Fruit fly (Drosophila melanogaster): ENCODE measurements around the gene mEFG1.

The mEFG1 gene

dm6 chr2L:7222829-7223272 lies at the start of gene mEFG1:
Gene mEFG1 (minus strand): TSS chr2L:7223081.
- TF ChIP-seq Rel (GFP tag; optimal IDR thresholded peaks at IDR 0.05) (no peak), Rel (tag; optimal IDR thresholded peaks at IDR 0.05) (no peak), dl (GFP tag; optimal IDR thresholded peaks at IDR 0.05; ENCODE audit: insufficient read depth in 1 of 2, partially characterized antibody in 2 of 2) (no peak), usp (GFP tag; optimal IDR thresholded peaks at IDR 0.05) (no peak), rgr (GFP tag; optimal IDR thresholded peaks at IDR 0.05) (no peak), h (GFP tag; optimal IDR thresholded peaks at IDR 0.05) (no peak), CG32264 (GFP tag; optimal IDR thresholded peaks at IDR 0.05) (no peak), foxo (GFP tag; optimal IDR thresholded peaks at IDR 0.05) (no peak), Dfd (GFP tag; optimal IDR thresholded peaks at IDR 0.05) (no peak), CrebA (GFP tag; optimal IDR thresholded peaks at IDR 0.05; ENCODE audit: borderline replicate concordance) (no peak)

DNA sequence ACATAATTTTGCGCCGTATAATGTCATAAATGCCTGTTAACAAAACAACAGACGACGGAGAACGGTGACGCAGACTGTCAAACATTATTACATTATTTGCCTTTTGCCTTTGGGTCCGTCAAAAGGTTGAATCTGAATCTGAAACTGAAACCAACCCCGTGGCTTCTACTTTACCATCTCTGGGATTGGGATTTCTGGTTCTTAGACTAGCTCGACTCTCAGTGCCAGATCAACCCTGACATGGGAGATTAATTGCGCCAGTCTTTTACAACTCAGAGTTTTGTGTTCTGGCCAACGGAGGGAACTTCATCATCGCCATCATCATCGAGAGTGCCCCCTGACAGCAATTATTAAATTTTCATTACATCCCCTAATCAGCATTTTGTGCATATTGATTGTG lies 49.6 kb upstream of the mEFG1 start:
- no peak for TF ChIP-seq lola (GFP tag; optimal IDR thresholded peaks at IDR 0.05)
- TF ChIP-seq Dif (GFP tag; optimal IDR thresholded peaks at IDR 0.05; ENCODE audit: partially characterized antibody), result no peak
- no peak for TF ChIP-seq Myc (optimal IDR thresholded peaks at IDR 0.05)
- TF ChIP-seq pan (optimal IDR thresholded peaks at IDR 0.05), result no peak
- TF ChIP-seq Dfd (GFP tag; optimal IDR thresholded peaks at IDR 0.05), result no peak
- TF ChIP-seq Hr78 (GFP tag; optimal IDR thresholded peaks at IDR 0.05), result no peak
- no peak for TF ChIP-seq N (GFP tag; optimal IDR thresholded peaks at IDR 0.05)
- no peak for TF ChIP-seq usp (GFP tag; optimal IDR thresholded peaks at IDR 0.05)

DNA sequence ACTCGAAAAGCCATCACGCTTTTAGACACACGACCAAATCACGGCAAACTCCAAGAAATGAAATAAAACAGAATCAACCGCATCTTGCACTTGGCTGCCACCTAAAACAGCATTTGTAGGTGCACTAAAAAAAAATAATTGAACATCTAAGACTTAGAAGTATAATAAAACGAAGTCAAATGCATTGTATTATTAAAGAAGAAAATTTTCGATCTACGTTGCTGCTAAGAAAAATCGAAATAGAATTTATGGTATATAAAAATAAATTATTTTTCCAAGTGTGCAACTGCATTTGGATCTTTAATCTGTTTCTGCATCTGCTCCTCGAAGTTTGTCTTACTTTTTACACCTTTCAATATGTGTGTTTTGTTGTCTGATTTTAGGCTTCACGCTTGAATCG lies 47.4 kb upstream of the mEFG1 start:
- TF ChIP-seq CG9705 (GFP tag; optimal IDR thresholded peaks at IDR 0.05) (no peak), sv (GFP tag; optimal IDR thresholded peaks at IDR 0.05) (peak; percentile 32), h (GFP tag; optimal IDR thresholded peaks at IDR 0.05) (peak; percentile 12), foxo (GFP tag; optimal IDR thresholded peaks at IDR 0.05) (peak in 1 of 2 experiments; percentile 19)

- TF ChIP-seq Hr83 (GFP tag; optimal IDR thresholded peaks at IDR 0.05; ENCODE audit: poor library complexity, severe bottlenecking) (no peak), rgr (GFP tag; optimal IDR thresholded peaks at IDR 0.05) (no peak), Rel (GFP tag; optimal IDR thresholded peaks at IDR 0.05) (no peak), Rel (tag; optimal IDR thresholded peaks at IDR 0.05) (no peak)
These were observed 43.1 kb upstream of the mEFG1 start for dm6 chr2L:7265970-7266369.

DNA sequence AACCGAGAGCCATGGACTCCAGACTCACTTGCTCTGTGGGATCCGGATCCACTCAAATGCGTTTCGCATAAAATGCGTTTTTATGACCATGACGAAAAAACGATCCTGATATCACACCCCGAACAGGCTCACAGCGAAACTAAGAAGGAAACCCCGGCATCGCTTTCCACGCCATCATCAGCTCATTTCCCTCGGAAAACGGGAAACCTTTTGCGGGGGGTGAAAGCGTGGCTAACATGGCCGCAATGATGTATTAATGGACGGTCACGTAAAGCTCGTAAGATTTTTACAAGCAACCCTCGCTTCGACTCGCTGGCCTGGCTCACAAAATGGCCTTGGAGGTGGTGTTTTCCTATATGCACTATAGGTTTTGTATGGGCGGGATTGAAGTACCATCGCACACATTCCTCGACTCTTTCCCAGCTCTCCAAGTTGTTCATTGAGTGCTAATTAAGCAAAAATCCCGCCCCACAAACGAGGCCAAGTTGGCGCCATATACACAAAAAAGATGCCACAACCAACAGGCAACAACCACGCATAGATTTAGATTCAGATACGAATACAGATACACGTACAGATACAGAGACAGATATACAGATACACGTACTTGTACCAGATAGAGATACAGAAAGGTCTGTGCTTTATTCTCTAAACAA lies 42.1 kb upstream of the mEFG1 start:
- TF ChIP-seq N (GFP tag; optimal IDR thresholded peaks at IDR 0.05) (no peak), Sp1 (GFP tag; optimal IDR thresholded peaks at IDR 0.05) (no peak), Vsx2 (GFP tag; optimal IDR thresholded peaks at IDR 0.05; ENCODE audit: partially characterized antibody) (no peak), woc (GFP tag; optimal IDR thresholded peaks at IDR 0.05) (no peak)

- no peak for TF ChIP-seq Vsx2 (GFP tag; optimal IDR thresholded peaks at IDR 0.05; ENCODE audit: partially characterized antibody)
- TF ChIP-seq Jra (GFP tag; optimal IDR thresholded peaks at IDR 0.05), result no peak
- no peak for TF ChIP-seq Hr78 (GFP tag; optimal IDR thresholded peaks at IDR 0.05)
These were observed 41.5 kb upstream of the mEFG1 start for dm6 chr2L:7264396-7264795.

- TF ChIP-seq Hnf4 (GFP tag; optimal IDR thresholded peaks at IDR 0.05) (no peak), N (GFP tag; optimal IDR thresholded peaks at IDR 0.05) (no peak), foxo (GFP tag; optimal IDR thresholded peaks at IDR 0.05) (no peak)
These were observed 39.7 kb upstream of the mEFG1 start for dm6 chr2L:7262580-7262979.

- peak; percentile 60 for TF ChIP-seq Hnf4 (GFP tag; optimal IDR thresholded peaks at IDR 0.05)
- TF ChIP-seq lola (GFP tag; optimal IDR thresholded peaks at IDR 0.05), result no peak
- TF ChIP-seq Abd-B (GFP tag; optimal IDR thresholded peaks at IDR 0.05), result no peak
- TF ChIP-seq fru (GFP tag; optimal IDR thresholded peaks at IDR 0.05), result peak; percentile 49
- no peak for TF ChIP-seq jim (GFP tag; optimal IDR thresholded peaks at IDR 0.05)
- peak; percentile 26 for TF ChIP-seq Jra (GFP tag; optimal IDR thresholded peaks at IDR 0.05)
- TF ChIP-seq br (GFP tag; optimal IDR thresholded peaks at IDR 0.05), result peak; percentile 72
- TF ChIP-seq brk (GFP tag; optimal IDR thresholded peaks at IDR 0.05), result peak; percentile 11
- TF ChIP-seq rgr (GFP tag; optimal IDR thresholded peaks at IDR 0.05), result peak; percentile 43
- no peak for TF ChIP-seq Myc (optimal IDR thresholded peaks at IDR 0.05)
- TF ChIP-seq woc (GFP tag; optimal IDR thresholded peaks at IDR 0.05), result peak; percentile 36
- TF ChIP-seq foxo (GFP tag; optimal IDR thresholded peaks at IDR 0.05), result peak in 1 of 2 experiments; percentile 44
- TF ChIP-seq Sp1 (GFP tag; optimal IDR thresholded peaks at IDR 0.05), result peak; percentile 59
- TF ChIP-seq sage (GFP tag; optimal IDR thresholded peaks at IDR 0.05), result no peak
- TF ChIP-seq HLH106 (tag; optimal IDR thresholded peaks at IDR 0.05), result peak; percentile 18
- TF ChIP-seq h (GFP tag; optimal IDR thresholded peaks at IDR 0.05), result peak; percentile 59
- no peak for TF ChIP-seq dmrt93B (GFP tag; optimal IDR thresholded peaks at IDR 0.05)
- TF ChIP-seq ey (GFP tag; optimal IDR thresholded peaks at IDR 0.05), result peak; percentile 47
- peak; percentile 53 for TF ChIP-seq psq (GFP tag; optimal IDR thresholded peaks at IDR 0.05)
- TF ChIP-seq OdsH (GFP tag; optimal IDR thresholded peaks at IDR 0.05), result peak; percentile 56
- TF ChIP-seq CG32264 (GFP tag; optimal IDR thresholded peaks at IDR 0.05), result no peak
These were observed 39.1 kb upstream of the mEFG1 start for dm6 chr2L:7261989-7262388.

Measured in whole organism, wandering third instar larva.